In the genomic region with DNA sequence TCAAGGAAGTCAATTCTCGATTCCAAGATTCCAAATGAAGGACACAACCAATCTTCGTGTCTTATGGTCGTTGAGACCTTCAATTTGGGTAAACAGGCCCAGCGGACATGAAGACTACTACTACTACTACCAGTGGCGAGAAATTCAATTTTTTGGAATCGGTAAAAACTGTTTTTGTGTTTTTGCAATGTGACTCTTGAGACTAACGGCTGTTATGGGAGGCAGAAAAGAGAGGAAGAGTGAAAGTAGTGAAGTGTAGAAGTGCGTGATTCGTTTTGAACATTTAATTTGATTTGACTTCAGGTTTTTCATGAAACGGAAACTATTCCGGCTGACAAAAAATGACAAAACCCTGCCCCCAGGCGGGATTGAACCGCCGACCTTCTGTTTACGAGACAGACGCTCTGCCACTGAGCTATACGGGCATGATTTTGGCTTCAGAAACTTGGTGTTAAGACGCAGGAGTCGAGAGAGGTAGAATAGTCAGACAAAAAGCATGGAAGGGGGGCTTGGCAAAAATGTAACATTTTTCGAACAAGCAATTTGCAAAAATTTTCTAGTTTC, we compare ENCODE assay signal across 3 worm cellular contexts.
TF ChIP-seq lines count a peak whose summit lies in the region.

No protein-coding gene starts in this region.

TF ChIP-seq in whole organism, L1 larva, 84 proteins besides CTCF, POLR2A, EP300 and RAD21 (continued from another document):
- TF ChIP-seq nhr-71 (tag; optimal IDR thresholded peaks at IDR 0.05; lab: Kevin White, UChicago), result peak; percentile 70
- peak; percentile 81 for TF ChIP-seq nhr-85 (tag; lab: Kevin White, UChicago)
- TF ChIP-seq grh-1 (GFP tag; IDR thresholded peaks at IDR 0.05; lab: Robert Waterston, UW), result no peak
- no peak for TF ChIP-seq ces-1 (GFP tag; optimal IDR thresholded peaks at IDR 0.05; lab: Kevin White, UChicago)

TF ChIP-seq in whole organism, L4 larva, 104 proteins besides CTCF, POLR2A, EP300 and RAD21 (continued from another document):
- peak; percentile 87 for TF ChIP-seq nhr-102 (tag; optimal IDR thresholded peaks at IDR 0.05; lab: Kevin White, UChicago)
- peak; percentile 73 for TF ChIP-seq pha-4 (GFP tag; IDR thresholded peaks at IDR 0.05; lab: Robert Waterston, UW)
- no peak for TF ChIP-seq pha-4 (tag; optimal IDR thresholded peaks at IDR 0.05; lab: Kevin White, UChicago)
- TF ChIP-seq F44E2.7 (GFP tag; IDR thresholded peaks at IDR 0.05; lab: Robert Waterston, UW), result 0 out of 2 replicates have a peak, but pooled peaks have one; percentile 26
- TF ChIP-seq ama-1 (optimal IDR thresholded peaks at IDR 0.05; lab: Kevin White, UChicago), result no peak
- TF ChIP-seq attf-4 (tag; optimal IDR thresholded peaks at IDR 0.05; lab: Kevin White, UChicago), result no peak
- no peak for TF ChIP-seq T20F7.1 (GFP tag; optimal IDR thresholded peaks at IDR 0.05; lab: Kevin White, UChicago)
- TF ChIP-seq hif-1 (tag; optimal IDR thresholded peaks at IDR 0.05; lab: Kevin White, UChicago), result peak in 1 of 2 experiments; percentile 29
- peak; percentile 65 for TF ChIP-seq dve-1 (tag; optimal IDR thresholded peaks at IDR 0.05; lab: Kevin White, UChicago; ENCODE audit: insufficient read depth)
- peak; percentile 50 for TF ChIP-seq ztf-7 (tag; optimal IDR thresholded peaks at IDR 0.05; lab: Kevin White, UChicago)
- no peak; the same call in 1 of the 2 replicates for TF ChIP-seq Y75B8A.6 (GFP tag; IDR thresholded peaks at IDR 0.05; lab: Robert Waterston, UW)
- no peak for TF ChIP-seq nhr-76 (tag; optimal IDR thresholded peaks at IDR 0.05; lab: Kevin White, UChicago)
- TF ChIP-seq mdl-1 (tag; optimal IDR thresholded peaks at IDR 0.05; lab: Kevin White, UChicago), result peak in 1 of 2 experiments; percentile 30
- peak; percentile 60 for TF ChIP-seq mep-1 (tag; optimal IDR thresholded peaks at IDR 0.05; lab: Kevin White, UChicago)
- TF ChIP-seq madf-9 (GFP tag; conservative IDR thresholded peaks at IDR 0.05; lab: Robert Waterston, UW), result no peak; the same call in 1 of the 2 replicates

TF ChIP-seq in whole organism, young adult, 124 proteins besides CTCF, POLR2A, EP300 and RAD21 (continued from another document):
- peak; percentile 50 for TF ChIP-seq ztf-26 (tag; optimal IDR thresholded peaks at IDR 0.05; lab: Kevin White, UChicago)
- no peak for TF ChIP-seq ceh-79 (tag; optimal IDR thresholded peaks at IDR 0.05; lab: Kevin White, UChicago)
- TF ChIP-seq unc-62 (GFP tag; optimal IDR thresholded peaks at IDR 0.05; lab: Kevin White, UChicago), result no peak
- peak; percentile 13 for TF ChIP-seq somi-1 (GFP tag; optimal IDR thresholded peaks at IDR 0.05; lab: Kevin White, UChicago)
- TF ChIP-seq F33H1.4 (GFP tag; IDR thresholded peaks at IDR 0.05; lab: Robert Waterston, UW), result peak; percentile 42; the same call in 1 of the 2 replicates
- TF ChIP-seq aptf-3 (GFP tag; IDR thresholded peaks at IDR 0.05; lab: Robert Waterston, UW), result no peak
- TF ChIP-seq let-526 (GFP tag; IDR thresholded peaks at IDR 0.05; lab: Robert Waterston, UW), result 0 out of 2 replicates have a peak, but pooled peaks have one; percentile 13
- TF ChIP-seq ceh-40 (GFP tag; IDR thresholded peaks at IDR 0.05; lab: Robert Waterston, UW), result 0 out of 2 replicates have a peak, but pooled peaks have one; percentile 42
- TF ChIP-seq F37B4.10 (GFP tag; IDR thresholded peaks at IDR 0.05; lab: Robert Waterston, UW), result no peak
